Fruit fly (Drosophila melanogaster) whole organism, embryonic: ENCODE results near the gene pyd.

Experiments used
- CG8388 ChIP-seq: fragments of 200-800 bp; sonication (Bioruptor generic); optimal IDR thresholded peaks from 2 replicates; lab custom pipeline; 2019; ENCODE audit warnings: missing biosample characterization, mild to moderate bottlenecking, missing genetic modification characterization, moderate library complexity
- hb ChIP-seq: fragments of 200-800 bp; sonication (Bioruptor generic); IDR thresholded peaks from 3 replicates; pipeline ENCODE4 v1.3.6; 2022; ENCODE audit warnings: missing biosample characterization, missing genetic modification characterization; ENCODE audit not compliant: partially characterized antibody
- odd ChIP-seq: fragments of 200-800 bp; sonication (Bioruptor generic); optimal IDR thresholded peaks from 2 replicates; lab custom pipeline; 2017; ENCODE audit warnings: missing biosample characterization, mild to moderate bottlenecking, missing genetic modification characterization

DNA sequence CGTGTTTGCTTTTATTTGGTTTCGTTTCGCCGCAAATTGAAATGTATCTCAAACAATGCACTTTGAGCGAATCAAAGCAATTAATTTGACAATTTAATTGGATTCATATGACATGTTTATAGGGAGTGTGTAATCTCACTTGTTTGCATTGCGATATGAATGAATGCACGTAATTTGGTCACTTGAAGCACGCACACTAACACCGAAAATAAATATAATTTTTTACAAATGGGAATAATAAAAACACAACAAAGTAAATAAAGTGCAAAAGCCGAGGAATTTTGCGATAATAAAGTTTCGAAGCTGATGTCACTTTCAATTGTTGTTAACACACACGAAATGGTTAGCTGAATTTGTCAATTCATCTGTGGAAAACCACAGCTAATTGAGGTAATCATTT, 86.7 kb downstream of the pyd start:
- no peak for TF ChIP-seq CG8388
- no peak for TF ChIP-seq odd (GFP tag; lab: Kevin White, UChicago)
- no peak for TF ChIP-seq hb (GFP tag; lab: Robert Waterston, UW)
